Worm (Caenorhabditis elegans) whole organism, L4/young adult: Measurements from ENCODE around the gene srt-48.

Experiments
- W03F9.2 ChIP-seq: fragments of 150-350 bp; optimal IDR thresholded peaks from 2 replicates; lab custom pipeline; 2014; ENCODE audit warnings: missing biosample characterization, missing genetic modification characterization
- dao-5 ChIP-seq: sonication (generic microtip); optimal IDR thresholded peaks from 2 replicates; lab custom pipeline; 2016; ENCODE audit warnings: missing genotype, missing genetic modification characterization, moderate library complexity, missing compliant biosample characterization
- him-1 ChIP-seq: sonication (generic microtip); optimal IDR thresholded peaks from 2 replicates; lab custom pipeline; 2016; ENCODE audit warnings: missing genotype, missing genetic modification reagents, missing genetic modification characterization, missing compliant biosample characterization

DNA sequence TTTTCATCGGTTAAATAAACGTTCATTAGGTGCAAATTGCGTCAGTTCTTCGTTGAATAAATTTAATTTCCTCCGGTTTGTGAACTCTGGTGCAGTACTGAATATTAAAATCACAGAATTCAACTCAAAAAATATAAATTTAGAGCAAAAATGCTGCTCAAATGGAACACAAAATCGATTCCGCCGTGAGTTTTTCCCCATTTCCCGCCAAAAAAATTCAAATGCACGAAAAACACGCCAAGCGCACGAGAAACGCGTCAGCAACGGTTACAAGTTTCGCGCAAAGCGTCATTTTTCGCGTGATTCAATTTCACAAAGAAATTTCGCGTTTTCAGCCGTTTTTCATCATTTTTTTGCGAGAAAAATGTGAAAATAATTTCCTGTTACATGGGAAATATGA lies 29.2 kb downstream of the srt-48 start, which contains the start of gene hrpu-1:
- peak; percentile 86 for TF ChIP-seq W03F9.2 (tag; lab: Kevin White, UChicago)
- TF ChIP-seq him-1 (tag; lab: Kevin White, UChicago): peak; percentile 5
- TF ChIP-seq dao-5 (tag; lab: Kevin White, UChicago): no peak
